Worm (Caenorhabditis elegans) whole organism, L1 larva: ENCODE measurements around the gene VF13D12L.3.

Source experiments
- C04F5.9 ChIP-seq: sonication (generic microtip); optimal IDR thresholded peaks from 2 replicates; lab custom pipeline; 2016; ENCODE audit warnings: missing genetic modification characterization, missing compliant biosample characterization
- C16A3.4 ChIP-seq: fragments of 150-350 bp; optimal IDR thresholded peaks from 2 replicates; lab custom pipeline; 2014; ENCODE audit warnings: missing biosample characterization, missing genetic modification characterization
- C34B4.2 ChIP-seq: sonication (generic microtip); optimal IDR thresholded peaks from 2 replicates; lab custom pipeline; 2017; ENCODE audit warnings: mild to moderate bottlenecking, missing genetic modification characterization, missing compliant biosample characterization
- aha-1 ChIP-seq: fragments of 150-350 bp; optimal IDR thresholded peaks from 2 replicates; lab custom pipeline; 2014; ENCODE audit warnings: missing biosample characterization, missing genetic modification characterization
- ama-1 ChIP-seq: fragments of 150-350 bp; optimal IDR thresholded peaks from 2 replicates; lab custom pipeline; 2014
- blmp-1 ChIP-seq: fragments of 150-350 bp; optimal IDR thresholded peaks from 2 replicates; lab custom pipeline; 2014; ENCODE audit warnings: missing biosample characterization, missing genetic modification characterization
- ceh-63 ChIP-seq: fragments of 200-800 bp; sonication (Bioruptor generic); optimal IDR thresholded peaks from 2 replicates; lab custom pipeline; 2018; ENCODE audit warnings: mild to moderate bottlenecking, missing genetic modification characterization, missing compliant biosample characterization
- ceh-88 ChIP-seq: fragments of 200-800 bp; sonication (Bioruptor generic); IDR thresholded peaks from 2 replicates; pipeline ENCODE4 v1.3.6; 2022; ENCODE audit warnings: missing genetic modification characterization, missing compliant biosample characterization
- ces-1 ChIP-seq: fragments of 150-350 bp; optimal IDR thresholded peaks from 2 replicates; lab custom pipeline; 2014; ENCODE audit warnings: missing biosample characterization, missing genetic modification reagents, missing genetic modification characterization
- dsc-1 ChIP-seq: sonication (generic microtip); optimal IDR thresholded peaks from 2 replicates; lab custom pipeline; 2016; ENCODE audit warnings: mild to moderate bottlenecking, missing genetic modification characterization, missing compliant biosample characterization
- efl-1 ChIP-seq, 4 experiments: fragments of 150-350 bp; optimal IDR thresholded peaks in 3 of 4; peaks in 1 of 4; 1 replicate in 1 of 4; 2 replicates in 3 of 4; lab custom pipeline; 2014; ENCODE audit warnings: missing biosample characterization in 2 of 4, missing genetic modification characterization in 2 of 4, missing genetic modification reagents in 2 of 4
- egl-13 ChIP-seq: sonication (generic microtip); optimal IDR thresholded peaks from 2 replicates; lab custom pipeline; 2016; ENCODE audit warnings: missing genotype, missing genetic modification reagents, missing genetic modification characterization, missing compliant biosample characterization
- egl-27 ChIP-seq, 2 experiments: fragments of 150-350 bp in 1 of 2; sonication (generic microtip); optimal IDR thresholded peaks; 3 replicates each; lab custom pipeline; 2017 to 2018; ENCODE audit warnings: missing biosample characterization in 2 of 2, missing genetic modification characterization in 2 of 2, missing genetic modification reagents in 2 of 2
- elt-2 ChIP-seq: sonication (generic microtip); optimal IDR thresholded peaks from 2 replicates; lab custom pipeline; 2016; ENCODE audit warnings: missing genetic modification characterization, mild to moderate bottlenecking, inconsistent platforms, missing compliant biosample characterization, missing genetic modification reagents
- elt-3 ChIP-seq, 6 experiments: fragments of 150-350 bp in 1 of 6; sonication (generic microtip); optimal IDR thresholded peaks; 2 replicates each; lab custom pipeline; 2017 to 2018; ENCODE audit warnings: missing biosample characterization in 6 of 6, missing genetic modification characterization in 6 of 6, inconsistent platforms in 1 of 6
- ets-5 ChIP-seq: fragments of 200-800 bp; sonication (Bioruptor generic); IDR thresholded peaks from 2 replicates; pipeline ENCODE4 v1.3.6; 2022; ENCODE audit warnings: missing genetic modification characterization, missing compliant biosample characterization
- fkh-8 ChIP-seq: sonication (generic microtip); optimal IDR thresholded peaks from 2 replicates; lab custom pipeline; 2016; ENCODE audit warnings: mild to moderate bottlenecking, missing genetic modification characterization, missing compliant biosample characterization
- grh-1 ChIP-seq: fragments of 200-800 bp; sonication (Bioruptor generic); IDR thresholded peaks from 2 replicates; pipeline ENCODE4 v1.3.6; 2022; ENCODE audit warnings: missing genetic modification reagents, missing genetic modification characterization, missing compliant biosample characterization
- hlh-17 ChIP-seq: fragments of 200-800 bp; sonication (Bioruptor generic); optimal IDR thresholded peaks from 2 replicates; lab custom pipeline; 2018; ENCODE audit warnings: missing genetic modification characterization, mild to moderate bottlenecking, missing compliant biosample characterization, moderate library complexity, borderline replicate concordance
- irx-1 ChIP-seq: sonication (generic microtip); optimal IDR thresholded peaks from 2 replicates; lab custom pipeline; 2016; ENCODE audit warnings: missing genetic modification characterization, missing compliant biosample characterization
- isw-1 ChIP-seq: fragments of 200-800 bp; sonication (Bioruptor generic); IDR thresholded peaks from 2 replicates; pipeline ENCODE4 v1.3.6; 2022; ENCODE audit warnings: missing genetic modification characterization, missing compliant biosample characterization
- jun-1 ChIP-seq: fragments of 150-350 bp; optimal IDR thresholded peaks from 2 replicates; lab custom pipeline; 2014; ENCODE audit warnings: missing biosample characterization, missing genetic modification reagents, missing genetic modification characterization
- lin-13 ChIP-seq: fragments of 150-350 bp; optimal IDR thresholded peaks from 2 replicates; lab custom pipeline; 2014; ENCODE audit warnings: missing biosample characterization, missing genetic modification reagents, missing genetic modification characterization
- lin-14 ChIP-seq: fragments of 200-800 bp; sonication (Bioruptor generic); optimal IDR thresholded peaks from 2 replicates; lab custom pipeline; 2018; ENCODE audit warnings: mild to moderate bottlenecking, missing genetic modification characterization, moderate library complexity, missing compliant biosample characterization
- lin-35 ChIP-seq, 2 experiments: fragments of 150-350 bp; optimal IDR thresholded peaks; 2 replicates each; lab custom pipeline; 2014; ENCODE audit warnings: missing biosample characterization in 2 of 2, missing genetic modification characterization in 2 of 2, missing genetic modification reagents in 2 of 2
- lsy-2 ChIP-seq, 2 experiments: fragments of 150-350 bp; optimal IDR thresholded peaks; 2 replicates each; lab custom pipeline; 2014; ENCODE audit warnings: missing biosample characterization in 2 of 2, missing genetic modification characterization in 2 of 2
- mab-9 ChIP-seq: fragments of 200-800 bp; sonication (Bioruptor generic); IDR thresholded peaks from 2 replicates; pipeline ENCODE4 v1.3.6; 2022; ENCODE audit warnings: missing genetic modification reagents, missing genetic modification characterization, missing compliant biosample characterization
- mdl-1 ChIP-seq, 2 experiments: fragments of 150-350 bp; optimal IDR thresholded peaks; 2 replicates each; lab custom pipeline; 2014 to 2017; ENCODE audit warnings: missing biosample characterization in 2 of 2, missing genetic modification characterization in 2 of 2, inconsistent platforms in 1 of 2
- mef-2 ChIP-seq: fragments of 150-350 bp; optimal IDR thresholded peaks from 2 replicates; lab custom pipeline; 2014; ENCODE audit warnings: missing biosample characterization, missing genetic modification characterization
- nhr-12 ChIP-seq: sonication (generic microtip); optimal IDR thresholded peaks from 2 replicates; lab custom pipeline; 2017; ENCODE audit warnings: missing biosample characterization, missing genetic modification characterization
- nhr-20 ChIP-seq: sonication (generic microtip); optimal IDR thresholded peaks from 2 replicates; lab custom pipeline; 2016; ENCODE audit warnings: mild to moderate bottlenecking, missing genetic modification characterization, missing compliant biosample characterization
- nhr-28 ChIP-seq: fragments of 150-350 bp; optimal IDR thresholded peaks from 2 replicates; lab custom pipeline; 2014; ENCODE audit warnings: missing biosample characterization, missing genetic modification characterization
- nhr-47 ChIP-seq: sonication (generic microtip); optimal IDR thresholded peaks from 2 replicates; lab custom pipeline; 2016; ENCODE audit warnings: mild to moderate bottlenecking, missing genetic modification characterization, moderate library complexity, missing compliant biosample characterization
- nhr-71 ChIP-seq: sonication (generic microtip); optimal IDR thresholded peaks from 2 replicates; lab custom pipeline; 2016; ENCODE audit warnings: mild to moderate bottlenecking, missing genetic modification characterization, moderate library complexity, missing compliant biosample characterization
- nhr-76 ChIP-seq: sonication (generic microtip); optimal IDR thresholded peaks from 2 replicates; lab custom pipeline; 2017; ENCODE audit warnings: missing biosample characterization, missing genetic modification characterization
- nhr-85 ChIP-seq: sonication (generic microtip); peaks from one replicate; lab custom pipeline; 2016; ENCODE audit warnings: missing genetic modification characterization, inconsistent platforms, missing compliant biosample characterization
- pax-3 ChIP-seq: fragments of 200-800 bp; sonication (Bioruptor generic); optimal IDR thresholded peaks from 2 replicates; lab custom pipeline; 2018; ENCODE audit warnings: mild to moderate bottlenecking, missing genetic modification characterization, moderate library complexity, missing compliant biosample characterization
- pqm-1 ChIP-seq: sonication (generic microtip); optimal IDR thresholded peaks from 3 replicates; lab custom pipeline; 2017; ENCODE audit warnings: missing biosample characterization, missing genetic modification characterization
- rnt-1 ChIP-seq: sonication (generic microtip); optimal IDR thresholded peaks from 2 replicates; lab custom pipeline; 2016; ENCODE audit warnings: mild to moderate bottlenecking, missing genetic modification characterization, moderate library complexity, missing compliant biosample characterization
- skn-1 ChIP-seq: fragments of 150-350 bp; optimal IDR thresholded peaks from 2 replicates; lab custom pipeline; 2014; ENCODE audit warnings: missing biosample characterization, missing genetic modification characterization
- sox-4 ChIP-seq: sonication (generic microtip); optimal IDR thresholded peaks from 2 replicates; lab custom pipeline; 2016; ENCODE audit warnings: missing genetic modification characterization, missing compliant biosample characterization
- tlp-1 ChIP-seq: fragments of 150-350 bp; optimal IDR thresholded peaks from 2 replicates; lab custom pipeline; 2014; ENCODE audit warnings: missing biosample characterization, missing genetic modification characterization
- unc-130 ChIP-seq: fragments of 150-350 bp; optimal IDR thresholded peaks from 2 replicates; lab custom pipeline; 2017; ENCODE audit warnings: missing biosample characterization, missing genetic modification characterization, inconsistent platforms
- unc-98 ChIP-seq: fragments of 200-800 bp; sonication (Bioruptor generic); IDR thresholded peaks from 2 replicates; pipeline ENCODE4 v1.3.6; 2022; ENCODE audit warnings: missing genetic modification characterization, missing compliant biosample characterization
- xbp-1 ChIP-seq: sonication (generic microtip); optimal IDR thresholded peaks from 2 replicates; lab custom pipeline; 2016; ENCODE audit warnings: missing genetic modification characterization, missing compliant biosample characterization

The VF13D12L.3 gene

ce11 chrII:11721604-11722003 is 15.8 kb downstream of the VF13D12L.3 start:
- TF ChIP-seq pqm-1 (tag; lab: Kevin White, UChicago) (no peak), nhr-28 (tag; lab: Kevin White, UChicago) (no peak)

ce11 chrII:11722164-11722563 is 16.4 kb downstream of the VF13D12L.3 start:
- TF ChIP-seq sox-4 (tag; lab: Kevin White, UChicago) (peak; percentile 17), ceh-63 (GFP tag; lab: Kevin White, UChicago) (no peak), lin-35 (GFP tag; optimal IDR thresholded peaks at IDR 0.05; lab: Kevin White, UChicago) (no peak), unc-130 (tag; lab: Kevin White, UChicago) (no peak), pax-3 (tag; lab: Kevin White, UChicago) (peak; percentile 2), fkh-8 (tag; lab: Kevin White, UChicago) (peak; percentile 90), lin-13 (GFP tag; lab: Kevin White, UChicago) (no peak), nhr-20 (tag; lab: Kevin White, UChicago) (no peak), aha-1 (tag; lab: Kevin White, UChicago) (no peak), isw-1 (GFP tag; lab: Robert Waterston, UW) (no peak), nhr-71 (tag; lab: Kevin White, UChicago) (peak; percentile 11), elt-3 (tag; optimal IDR thresholded peaks at IDR 0.05; lab: Kevin White, UChicago) (no peak), unc-98 (GFP tag; lab: Robert Waterston, UW) (no peak), nhr-76 (tag; lab: Kevin White, UChicago) (no peak), lsy-2 (tag; optimal IDR thresholded peaks at IDR 0.05; lab: Kevin White, UChicago) (no peak), egl-13 (no peak), nhr-85 (tag; lab: Kevin White, UChicago) (no peak), ceh-88 (GFP tag; lab: Robert Waterston, UW) (no peak)

- peak; percentile 40 for TF ChIP-seq dsc-1 (tag; lab: Kevin White, UChicago)
- no peak for TF ChIP-seq hlh-17 (GFP tag; lab: Kevin White, UChicago)
- TF ChIP-seq nhr-47 (tag; lab: Kevin White, UChicago), result no peak
- TF ChIP-seq ces-1 (GFP tag; lab: Kevin White, UChicago), result no peak
- TF ChIP-seq, all 84 proteins: peak for 1
These were observed 18.1 kb downstream of the VF13D12L.3 start, which contains the start of gene ldh-1 for ce11 chrII:11723904-11724303. TSS of gene ldh-1 (plus strand) at chrII:11724204.

- TF ChIP-seq elt-2 (tag; lab: Kevin White, UChicago), result no peak
- peak; percentile 59 for TF ChIP-seq blmp-1
- peak; percentile 72 for TF ChIP-seq nhr-71 (tag; lab: Kevin White, UChicago)
- TF ChIP-seq nhr-47 (tag; lab: Kevin White, UChicago), result peak; percentile 50
- TF ChIP-seq lin-14 (GFP tag; lab: Kevin White, UChicago), result peak; percentile 89
- no peak for TF ChIP-seq jun-1 (tag; lab: Kevin White, UChicago)
- TF ChIP-seq grh-1 (GFP tag; lab: Robert Waterston, UW), result no peak
- peak; percentile 27 to 38 for TF ChIP-seq efl-1 (optimal IDR thresholded peaks at IDR 0.05; lab: Kevin White, UChicago)
- TF ChIP-seq efl-1 (GFP tag; optimal IDR thresholded peaks at IDR 0.05 in 1 of 2; lab: Kevin White, UChicago), result peak in 1 of 2 experiments; percentile 43
- peak; percentile 38 for TF ChIP-seq dsc-1 (tag; lab: Kevin White, UChicago)
- peak; percentile 14 for TF ChIP-seq skn-1 (tag; lab: Kevin White, UChicago)
- peak; percentile 39 for TF ChIP-seq rnt-1 (tag; lab: Kevin White, UChicago)
- TF ChIP-seq egl-27 (tag; optimal IDR thresholded peaks at IDR 0.05; lab: Kevin White, UChicago), result no peak
- TF ChIP-seq ama-1 (lab: Kevin White, UChicago), result no peak
- TF ChIP-seq xbp-1 (tag; lab: Kevin White, UChicago), result peak; percentile 44
- no peak for TF ChIP-seq pax-3 (tag; lab: Kevin White, UChicago)
- peak; percentile 77 for TF ChIP-seq nhr-20 (tag; lab: Kevin White, UChicago)
- TF ChIP-seq C34B4.2 (tag; lab: Kevin White, UChicago), result no peak
- no peak for TF ChIP-seq aha-1 (tag; lab: Kevin White, UChicago)
- no peak for TF ChIP-seq mef-2
- TF ChIP-seq lsy-2 (tag; optimal IDR thresholded peaks at IDR 0.05; lab: Kevin White, UChicago), result peak; percentile 23 to 44
- no peak for TF ChIP-seq mdl-1 (tag; optimal IDR thresholded peaks at IDR 0.05; lab: Kevin White, UChicago)
- TF ChIP-seq mab-9 (GFP tag; lab: Robert Waterston, UW), result no peak
- TF ChIP-seq unc-130 (tag; lab: Kevin White, UChicago), result no peak
- TF ChIP-seq nhr-85 (tag; lab: Kevin White, UChicago), result peak; percentile 57
- TF ChIP-seq lin-35 (GFP tag; optimal IDR thresholded peaks at IDR 0.05; lab: Kevin White, UChicago), result peak; percentile 27 to 52
- peak; percentile 1 for TF ChIP-seq ces-1 (GFP tag; lab: Kevin White, UChicago)
- TF ChIP-seq nhr-12 (tag; lab: Kevin White, UChicago), result no peak
- no peak for TF ChIP-seq tlp-1
- TF ChIP-seq C16A3.4, result no peak
- peak; percentile 3 for TF ChIP-seq egl-13
- peak; percentile 29 for TF ChIP-seq irx-1 (tag; lab: Kevin White, UChicago)
- no peak for TF ChIP-seq ets-5 (GFP tag; lab: Robert Waterston, UW)
- no peak for TF ChIP-seq C04F5.9 (tag; lab: Kevin White, UChicago)
These were observed 18.6 kb downstream of the VF13D12L.3 start for ce11 chrII:11724362-11724761.
